Worm (Caenorhabditis elegans): ENCODE results near the gene F53C3.7.

- TF ChIP-seq nhr-77 (tag; optimal IDR thresholded peaks at IDR 0.05) (no peak), Y55F3AM.14 (GFP tag; optimal IDR thresholded peaks at IDR 0.05) (no peak), ceh-16 (tag; optimal IDR thresholded peaks at IDR 0.05) (no peak), unc-62 (GFP tag; optimal IDR thresholded peaks at IDR 0.05) (no peak), ama-1 (optimal IDR thresholded peaks at IDR 0.05) (no peak), lin-39 (tag; optimal IDR thresholded peaks at IDR 0.05) (no peak), nhr-12 (tag; optimal IDR thresholded peaks at IDR 0.05) (no peak), zag-1 (tag; optimal IDR thresholded peaks at IDR 0.05) (no peak), mdl-1 (tag; optimal IDR thresholded peaks at IDR 0.05) (no peak), lin-13 (GFP tag; optimal IDR thresholded peaks at IDR 0.05) (no peak), ztf-11 (tag; optimal IDR thresholded peaks at IDR 0.05) (no peak), mab-5 (tag; optimal IDR thresholded peaks at IDR 0.05) (no peak)
These were observed 32.8 kb upstream of the F53C3.7 start for ce11 chrII:3862053-3862452.

All from whole organism, L2 larva.